Worm (Caenorhabditis elegans) whole organism, L1 larva: ENCODE data around the gene max-2.

Experiments
- blmp-1 ChIP-seq: fragments of 150-350 bp; optimal IDR thresholded peaks from 2 replicates; lab custom pipeline; 2014; ENCODE audit warnings: missing biosample characterization, missing genetic modification characterization
- ceh-8 ChIP-seq: fragments of 200-800 bp; sonication (Bioruptor generic); optimal IDR thresholded peaks from 2 replicates; lab custom pipeline; 2018; ENCODE audit warnings: mild to moderate bottlenecking, missing genetic modification characterization, moderate library complexity, missing compliant biosample characterization
- ceh-82 ChIP-seq, 3 experiments: fragments of 150-350 bp in 1 of 3; sonication (generic microtip) in 2 of 3; optimal IDR thresholded peaks; 2 replicates each; lab custom pipeline; 2014 to 2017; ENCODE audit warnings: missing biosample characterization in 3 of 3, missing genetic modification characterization in 3 of 3
- ceh-88 ChIP-seq: fragments of 200-800 bp; sonication (Bioruptor generic); IDR thresholded peaks from 2 replicates; pipeline ENCODE4 v1.3.6; 2022; ENCODE audit warnings: missing genetic modification characterization, missing compliant biosample characterization
- dpl-1 ChIP-seq, 3 experiments: fragments of 150-350 bp in 2 of 3; sonication (generic microtip) in 1 of 3; optimal IDR thresholded peaks; 2 replicates each; lab custom pipeline; 2014 to 2017; ENCODE audit warnings: missing biosample characterization in 3 of 3, missing genetic modification characterization in 3 of 3, missing genetic modification reagents in 3 of 3
- dsc-1 ChIP-seq: sonication (generic microtip); optimal IDR thresholded peaks from 2 replicates; lab custom pipeline; 2016; ENCODE audit warnings: mild to moderate bottlenecking, missing genetic modification characterization, missing compliant biosample characterization
- efl-1 ChIP-seq, 4 experiments: fragments of 150-350 bp; optimal IDR thresholded peaks in 3 of 4; peaks in 1 of 4; 1 replicate in 1 of 4; 2 replicates in 3 of 4; lab custom pipeline; 2014; ENCODE audit warnings: missing biosample characterization in 2 of 4, missing genetic modification characterization in 2 of 4, missing genetic modification reagents in 2 of 4
- elt-2 ChIP-seq: sonication (generic microtip); optimal IDR thresholded peaks from 2 replicates; lab custom pipeline; 2016; ENCODE audit warnings: missing genetic modification characterization, mild to moderate bottlenecking, inconsistent platforms, missing compliant biosample characterization, missing genetic modification reagents
- fkh-8 ChIP-seq: sonication (generic microtip); optimal IDR thresholded peaks from 2 replicates; lab custom pipeline; 2016; ENCODE audit warnings: mild to moderate bottlenecking, missing genetic modification characterization, missing compliant biosample characterization
- grh-1 ChIP-seq: fragments of 200-800 bp; sonication (Bioruptor generic); IDR thresholded peaks from 2 replicates; pipeline ENCODE4 v1.3.6; 2022; ENCODE audit warnings: missing genetic modification reagents, missing genetic modification characterization, missing compliant biosample characterization
- hlh-17 ChIP-seq: fragments of 200-800 bp; sonication (Bioruptor generic); optimal IDR thresholded peaks from 2 replicates; lab custom pipeline; 2018; ENCODE audit warnings: missing genetic modification characterization, mild to moderate bottlenecking, missing compliant biosample characterization, moderate library complexity, borderline replicate concordance
- irx-1 ChIP-seq: sonication (generic microtip); optimal IDR thresholded peaks from 2 replicates; lab custom pipeline; 2016; ENCODE audit warnings: missing genetic modification characterization, missing compliant biosample characterization
- isw-1 ChIP-seq: fragments of 200-800 bp; sonication (Bioruptor generic); IDR thresholded peaks from 2 replicates; pipeline ENCODE4 v1.3.6; 2022; ENCODE audit warnings: missing genetic modification characterization, missing compliant biosample characterization
- jun-1 ChIP-seq: fragments of 150-350 bp; optimal IDR thresholded peaks from 2 replicates; lab custom pipeline; 2014; ENCODE audit warnings: missing biosample characterization, missing genetic modification reagents, missing genetic modification characterization
- lin-14 ChIP-seq: fragments of 200-800 bp; sonication (Bioruptor generic); optimal IDR thresholded peaks from 2 replicates; lab custom pipeline; 2018; ENCODE audit warnings: mild to moderate bottlenecking, missing genetic modification characterization, moderate library complexity, missing compliant biosample characterization
- lin-15B ChIP-seq: fragments of 150-350 bp; sonication (generic microtip); optimal IDR thresholded peaks from 3 replicates; lab custom pipeline; 2014; ENCODE audit warnings: missing biosample characterization, missing genetic modification characterization
- lin-35 ChIP-seq, 2 experiments: fragments of 150-350 bp; optimal IDR thresholded peaks; 2 replicates each; lab custom pipeline; 2014; ENCODE audit warnings: missing biosample characterization in 2 of 2, missing genetic modification characterization in 2 of 2, missing genetic modification reagents in 2 of 2
- lin-39 ChIP-seq: fragments of 150-350 bp; optimal IDR thresholded peaks from 2 replicates; lab custom pipeline; 2014; ENCODE audit warnings: missing biosample characterization, missing genetic modification reagents, missing genetic modification characterization
- lsy-2 ChIP-seq, 2 experiments: fragments of 150-350 bp; optimal IDR thresholded peaks; 2 replicates each; lab custom pipeline; 2014; ENCODE audit warnings: missing biosample characterization in 2 of 2, missing genetic modification characterization in 2 of 2
- mab-9 ChIP-seq: fragments of 200-800 bp; sonication (Bioruptor generic); IDR thresholded peaks from 2 replicates; pipeline ENCODE4 v1.3.6; 2022; ENCODE audit warnings: missing genetic modification reagents, missing genetic modification characterization, missing compliant biosample characterization
- mep-1 ChIP-seq: fragments of 150-350 bp; optimal IDR thresholded peaks from 2 replicates; lab custom pipeline; 2014; ENCODE audit warnings: missing biosample characterization, missing genetic modification characterization
- nhr-11 ChIP-seq: fragments of 150-350 bp; optimal IDR thresholded peaks from 2 replicates; lab custom pipeline; 2014; ENCODE audit warnings: missing biosample characterization, missing genetic modification characterization
- nhr-19 ChIP-seq: fragments of 200-800 bp; sonication (Bioruptor generic); conservative IDR thresholded peaks from 2 replicates; pipeline ENCODE4 v1.3.6; 2022; ENCODE audit warnings: missing genetic modification characterization, missing compliant biosample characterization
- nhr-20 ChIP-seq: sonication (generic microtip); optimal IDR thresholded peaks from 2 replicates; lab custom pipeline; 2016; ENCODE audit warnings: mild to moderate bottlenecking, missing genetic modification characterization, missing compliant biosample characterization
- nhr-47 ChIP-seq: sonication (generic microtip); optimal IDR thresholded peaks from 2 replicates; lab custom pipeline; 2016; ENCODE audit warnings: mild to moderate bottlenecking, missing genetic modification characterization, moderate library complexity, missing compliant biosample characterization
- nhr-71 ChIP-seq: sonication (generic microtip); optimal IDR thresholded peaks from 2 replicates; lab custom pipeline; 2016; ENCODE audit warnings: mild to moderate bottlenecking, missing genetic modification characterization, moderate library complexity, missing compliant biosample characterization
- nhr-85 ChIP-seq: sonication (generic microtip); peaks from one replicate; lab custom pipeline; 2016; ENCODE audit warnings: missing genetic modification characterization, inconsistent platforms, missing compliant biosample characterization
- nhr-90 ChIP-seq: sonication (generic microtip); optimal IDR thresholded peaks from 2 replicates; lab custom pipeline; 2016; ENCODE audit warnings: mild to moderate bottlenecking, missing genetic modification characterization, missing compliant biosample characterization; ENCODE audit not compliant: poor library complexity
- pqm-1 ChIP-seq: sonication (generic microtip); optimal IDR thresholded peaks from 3 replicates; lab custom pipeline; 2017; ENCODE audit warnings: missing biosample characterization, missing genetic modification characterization
- rnt-1 ChIP-seq: sonication (generic microtip); optimal IDR thresholded peaks from 2 replicates; lab custom pipeline; 2016; ENCODE audit warnings: mild to moderate bottlenecking, missing genetic modification characterization, moderate library complexity, missing compliant biosample characterization
- snu-23 ChIP-seq: sonication (generic microtip); optimal IDR thresholded peaks from 2 replicates; lab custom pipeline; 2016; ENCODE audit warnings: missing genetic modification characterization, missing compliant biosample characterization
- sox-4 ChIP-seq: sonication (generic microtip); optimal IDR thresholded peaks from 2 replicates; lab custom pipeline; 2016; ENCODE audit warnings: missing genetic modification characterization, missing compliant biosample characterization
- swsn-7 ChIP-seq: sonication (generic microtip); optimal IDR thresholded peaks from 2 replicates; lab custom pipeline; 2016; ENCODE audit warnings: missing genetic modification characterization, missing compliant biosample characterization
- tbx-2 ChIP-seq: sonication (generic microtip); optimal IDR thresholded peaks from 2 replicates; lab custom pipeline; 2016; ENCODE audit warnings: missing genetic modification characterization, missing compliant biosample characterization
- unc-86 ChIP-seq: sonication (generic microtip); optimal IDR thresholded peaks from 2 replicates; lab custom pipeline; 2016; ENCODE audit warnings: missing genetic modification characterization, missing compliant biosample characterization
- unc-98 ChIP-seq: fragments of 200-800 bp; sonication (Bioruptor generic); IDR thresholded peaks from 2 replicates; pipeline ENCODE4 v1.3.6; 2022; ENCODE audit warnings: missing genetic modification characterization, missing compliant biosample characterization
- xbp-1 ChIP-seq: sonication (generic microtip); optimal IDR thresholded peaks from 2 replicates; lab custom pipeline; 2016; ENCODE audit warnings: missing genetic modification characterization, missing compliant biosample characterization
- zip-4 ChIP-seq: fragments of 200-800 bp; sonication (Bioruptor generic); optimal IDR thresholded peaks from 2 replicates; lab custom pipeline; 2018; ENCODE audit warnings: mild to moderate bottlenecking, missing genetic modification characterization, moderate library complexity, missing compliant biosample characterization
- ztf-11 ChIP-seq, 2 experiments: sonication (generic microtip); optimal IDR thresholded peaks; 2 replicates each; lab custom pipeline; 2016 to 2017; ENCODE audit warnings: missing genetic modification characterization in 2 of 2, missing biosample characterization in 1 of 2, missing compliant biosample characterization in 1 of 2

max-2 gene

ce11 chrII:13023518-13023917 is 2.1 kb downstream of the max-2 start:
- no peak for TF ChIP-seq blmp-1
- TF ChIP-seq efl-1 (optimal IDR thresholded peaks at IDR 0.05; lab: Kevin White, UChicago): no peak
- peak in 1 of 2 experiments; percentile 82 for TF ChIP-seq efl-1 (GFP tag; optimal IDR thresholded peaks at IDR 0.05 in 1 of 2; lab: Kevin White, UChicago)
- no peak for TF ChIP-seq hlh-17
- no peak for TF ChIP-seq sox-4
- TF ChIP-seq pqm-1 (tag; lab: Kevin White, UChicago): no peak
- TF ChIP-seq elt-2 (tag; lab: Kevin White, UChicago): no peak
- TF ChIP-seq lin-15B (tag; lab: Kevin White, UChicago): no peak
- TF ChIP-seq ceh-8 (GFP tag; lab: Kevin White, UChicago): no peak

- TF ChIP-seq nhr-47 (tag; lab: Kevin White, UChicago) (no peak), xbp-1 (tag; lab: Kevin White, UChicago) (no peak), nhr-85 (tag; lab: Kevin White, UChicago) (no peak), efl-1 (optimal IDR thresholded peaks at IDR 0.05; lab: Kevin White, UChicago) (no peak), efl-1 (GFP tag; optimal IDR thresholded peaks at IDR 0.05 in 1 of 2; lab: Kevin White, UChicago) (peak in 1 of 2 experiments; percentile 4), lsy-2 (tag; optimal IDR thresholded peaks at IDR 0.05; lab: Kevin White, UChicago) (no peak), nhr-19 (no peak), blmp-1 (peak; percentile 76), dpl-1 (GFP tag; optimal IDR thresholded peaks at IDR 0.05; lab: Kevin White, UChicago) (no peak)
These were observed 3.1 kb downstream of the max-2 start for ce11 chrII:13022555-13022954.

- peak; percentile 10 for TF ChIP-seq lin-39 (tag; lab: Kevin White, UChicago)
- peak; percentile 90 for TF ChIP-seq mab-9 (GFP tag; lab: Robert Waterston, UW)
- TF ChIP-seq grh-1: peak; percentile 94
- peak; percentile 52 for TF ChIP-seq irx-1
- peak in 1 of 2 experiments; percentile 21 for TF ChIP-seq ztf-11 (tag; optimal IDR thresholded peaks at IDR 0.05; lab: Kevin White, UChicago)
- TF ChIP-seq unc-98 (GFP tag; lab: Robert Waterston, UW): peak; percentile 61
- TF ChIP-seq dsc-1: peak; percentile 59
- TF ChIP-seq nhr-85 (tag; lab: Kevin White, UChicago): peak; percentile 83
- peak; percentile 72 for TF ChIP-seq lin-14
- TF ChIP-seq efl-1 (optimal IDR thresholded peaks at IDR 0.05; lab: Kevin White, UChicago): peak; percentile 19 to 47
- TF ChIP-seq efl-1 (GFP tag; optimal IDR thresholded peaks at IDR 0.05 in 1 of 2; lab: Kevin White, UChicago): peak; percentile 25 to 80
- peak; percentile 40 to 49 for TF ChIP-seq lsy-2 (tag; optimal IDR thresholded peaks at IDR 0.05; lab: Kevin White, UChicago)
- TF ChIP-seq fkh-8 (tag; lab: Kevin White, UChicago): peak; percentile 59
- peak; percentile 19 for TF ChIP-seq jun-1 (tag; lab: Kevin White, UChicago)
- peak; percentile 69 for TF ChIP-seq ceh-88 (GFP tag; lab: Robert Waterston, UW)
- peak; percentile 72 for TF ChIP-seq tbx-2 (tag; lab: Kevin White, UChicago)
- TF ChIP-seq zip-4 (GFP tag; lab: Kevin White, UChicago): peak; percentile 0
- peak; percentile 83 for TF ChIP-seq nhr-71
- TF ChIP-seq nhr-19: peak; percentile 90
- TF ChIP-seq lin-35 (GFP tag; optimal IDR thresholded peaks at IDR 0.05; lab: Kevin White, UChicago): peak; percentile 6 to 32
- peak; percentile 73 for TF ChIP-seq xbp-1 (tag; lab: Kevin White, UChicago)
- TF ChIP-seq swsn-7 (tag; lab: Kevin White, UChicago): peak; percentile 97
- peak; percentile 63 for TF ChIP-seq unc-86 (tag; lab: Kevin White, UChicago)
- peak; percentile 22 for TF ChIP-seq mep-1 (tag; lab: Kevin White, UChicago)
- peak; percentile 18 for TF ChIP-seq nhr-11 (tag; lab: Kevin White, UChicago)
- TF ChIP-seq elt-2 (tag; lab: Kevin White, UChicago): peak; percentile 47
- TF ChIP-seq ceh-82 (tag; optimal IDR thresholded peaks at IDR 0.05; lab: Kevin White, UChicago): peak; percentile 2 to 55 (median 37)
- peak in 2 of 3 experiments; percentile 0 to 14 for TF ChIP-seq dpl-1 (GFP tag; optimal IDR thresholded peaks at IDR 0.05; lab: Kevin White, UChicago)
- TF ChIP-seq rnt-1 (tag; lab: Kevin White, UChicago): peak; percentile 79
- TF ChIP-seq isw-1 (GFP tag; lab: Robert Waterston, UW): peak; percentile 80
- peak; percentile 57 for TF ChIP-seq ceh-8 (GFP tag; lab: Kevin White, UChicago)
- TF ChIP-seq nhr-47 (tag; lab: Kevin White, UChicago): peak; percentile 92
- TF ChIP-seq nhr-90 (tag; lab: Kevin White, UChicago): peak; percentile 66
- peak; percentile 38 for TF ChIP-seq nhr-20 (tag; lab: Kevin White, UChicago)
- peak; percentile 51 for TF ChIP-seq snu-23 (GFP tag; lab: Kevin White, UChicago)
These were observed 9.3 kb downstream of the max-2 start for ce11 chrII:13016381-13016780.
